Worm (Caenorhabditis elegans) whole organism, early embryonic: ENCODE measurements around the gene Y58A7A.3.

ENCODE experiments used
- ama-1 ChIP-seq: fragments of 150-350 bp; optimal IDR thresholded peaks from 2 replicates; lab custom pipeline; 2014
- tra-4 ChIP-seq: sonication (generic microtip); optimal IDR thresholded peaks from 2 replicates; lab custom pipeline; 2017; ENCODE audit warnings: missing genetic modification characterization, missing compliant biosample characterization

ce11 chrV:5086919-5087404, 6.3 kb upstream of the Y58A7A.3 start, which contains the start of gene Y58A7A.5:
- TF ChIP-seq ama-1 (no peak), tra-4 (tag; lab: Kevin White, UChicago) (no peak)
